Worm (Caenorhabditis elegans): Measurements from ENCODE around the gene T14B4.1.
A peak's percentile ranks its signal among the peaks of the same experiment; 100 is the strongest.

- TF ChIP-seq nhr-11 (tag; optimal IDR thresholded peaks at IDR 0.05) (no peak), F49E8.2 (tag; optimal IDR thresholded peaks at IDR 0.05; ENCODE audit: borderline replicate concordance) (no peak), dve-1 (tag; optimal IDR thresholded peaks at IDR 0.05; ENCODE audit: insufficient read depth) (peak; percentile 30), ceh-28 (tag; optimal IDR thresholded peaks at IDR 0.05) (no peak), nhr-42 (GFP tag; IDR thresholded peaks at IDR 0.05) (no peak), zip-2 (tag; optimal IDR thresholded peaks at IDR 0.05) (no peak), madf-9 (GFP tag; conservative IDR thresholded peaks at IDR 0.05) (no peak), pha-4 (GFP tag; IDR thresholded peaks at IDR 0.05) (no peak), pha-4 (tag; optimal IDR thresholded peaks at IDR 0.05) (no peak), nhr-77 (tag; optimal IDR thresholded peaks at IDR 0.05) (no peak), nhr-237 (tag; optimal IDR thresholded peaks at IDR 0.05) (no peak), dmd-6 (GFP tag; IDR thresholded peaks at IDR 0.05) (no peak), ztf-11 (tag; optimal IDR thresholded peaks at IDR 0.05) (no peak), mdt-29 (GFP tag; IDR thresholded peaks at IDR 0.05) (no peak)
Observed at ce11 chrII:6718221-6718620, 18.5 kb upstream of the T14B4.1 start, which contains the start of gene tsp-10.

Measured in whole organism, L4 larva.